Worm (Caenorhabditis elegans) whole organism, young adult: ENCODE data around the gene kcc-2.

Experiments used
- C06A6.2 ChIP-seq: fragments of 200-800 bp; sonication (Bioruptor generic); conservative IDR thresholded peaks from 2 replicates; pipeline ENCODE4 v1.3.6; 2022; ENCODE audit warnings: missing genetic modification characterization, missing compliant biosample characterization
- F23B12.7 ChIP-seq: sonication (generic microtip); optimal IDR thresholded peaks from 2 replicates; lab custom pipeline; 2017; ENCODE audit warnings: missing genetic modification characterization, mild to moderate bottlenecking, missing compliant biosample characterization, antibody characterized with exemption, moderate library complexity; ENCODE audit not compliant: insufficient read depth
- F39B2.1 ChIP-seq: fragments of 200-800 bp; sonication (Bioruptor generic); IDR thresholded peaks from 2 replicates; pipeline ENCODE4 v1.3.6; 2022; ENCODE audit warnings: missing genetic modification reagents, missing genetic modification characterization, missing compliant biosample characterization
- F49E8.2 ChIP-seq: sonication (generic microtip); optimal IDR thresholded peaks from 3 replicates; lab custom pipeline; 2017; ENCODE audit warnings: missing genetic modification characterization, mild to moderate bottlenecking, missing compliant biosample characterization, antibody characterized with exemption, moderate library complexity; ENCODE audit not compliant: insufficient read depth
- F52B5.7 ChIP-seq: sonication (generic microtip); optimal IDR thresholded peaks from 2 replicates; lab custom pipeline; 2016; ENCODE audit warnings: mild to moderate bottlenecking, missing genetic modification characterization, missing compliant biosample characterization
- K11D2.4 ChIP-seq: fragments of 200-800 bp; sonication (Bioruptor generic); IDR thresholded peaks from 2 replicates; pipeline ENCODE4 v1.3.6; 2022; ENCODE audit warnings: missing genetic modification reagents, missing genetic modification characterization, missing compliant biosample characterization
- Y53F4B.3 ChIP-seq: fragments of 200-800 bp; sonication (Bioruptor generic); IDR thresholded peaks from 2 replicates; pipeline ENCODE4 v1.3.6; 2022; ENCODE audit warnings: missing genetic modification reagents, missing genetic modification characterization, missing compliant biosample characterization
- Y56A3A.18 ChIP-seq: fragments of 200-800 bp; sonication (Bioruptor generic); IDR thresholded peaks from 2 replicates; pipeline ENCODE4 v1.3.6; 2022; ENCODE audit warnings: missing genetic modification reagents, missing genetic modification characterization, missing compliant biosample characterization
- akir-1 ChIP-seq: fragments of 200-800 bp; sonication (Bioruptor generic); optimal IDR thresholded peaks from 2 replicates; lab custom pipeline; 2018; ENCODE audit warnings: mild to moderate bottlenecking, missing genetic modification characterization, moderate library complexity, missing compliant biosample characterization
- aptf-2 ChIP-seq: fragments of 200-800 bp; sonication (Bioruptor generic); conservative IDR thresholded peaks from 2 replicates; pipeline ENCODE4 v1.3.6; 2022; ENCODE audit warnings: missing genetic modification reagents, missing genetic modification characterization, missing compliant biosample characterization
- athp-1 ChIP-seq: sonication (generic microtip); optimal IDR thresholded peaks from 2 replicates; lab custom pipeline; 2017; ENCODE audit warnings: mild to moderate bottlenecking, missing genetic modification characterization, missing compliant biosample characterization
- attf-3 ChIP-seq: fragments of 200-800 bp; sonication (Bioruptor generic); conservative IDR thresholded peaks from 2 replicates; pipeline ENCODE4 v1.3.6; 2022; ENCODE audit warnings: missing genetic modification reagents, missing genetic modification characterization, missing compliant biosample characterization
- attf-6 ChIP-seq: fragments of 200-800 bp; sonication (Bioruptor generic); IDR thresholded peaks from 2 replicates; pipeline ENCODE4 v1.3.6; 2022; ENCODE audit warnings: missing genetic modification reagents, missing genetic modification characterization, missing compliant biosample characterization
- ccch-3 ChIP-seq: fragments of 200-800 bp; sonication (Bioruptor generic); optimal IDR thresholded peaks from 2 replicates; lab custom pipeline; 2018; ENCODE audit warnings: mild to moderate bottlenecking, missing genetic modification characterization, missing compliant biosample characterization
- cebp-2 ChIP-seq: fragments of 200-800 bp; sonication (Bioruptor generic); IDR thresholded peaks from 2 replicates; pipeline ENCODE4 v1.3.6; 2022; ENCODE audit warnings: missing genetic modification characterization, missing compliant biosample characterization
- ceh-27 ChIP-seq: fragments of 200-800 bp; sonication (Bioruptor generic); optimal IDR thresholded peaks from 2 replicates; lab custom pipeline; 2018; ENCODE audit warnings: mild to moderate bottlenecking, missing genetic modification characterization, moderate library complexity, missing compliant biosample characterization
- ceh-58 ChIP-seq: fragments of 200-800 bp; sonication (Bioruptor generic); IDR thresholded peaks from 2 replicates; pipeline ENCODE4 v1.3.6; 2022; ENCODE audit warnings: missing genetic modification characterization, missing compliant biosample characterization
- ceh-79 ChIP-seq: sonication (generic microtip); optimal IDR thresholded peaks from 2 replicates; lab custom pipeline; 2017; ENCODE audit warnings: mild to moderate bottlenecking, missing genetic modification characterization, missing compliant biosample characterization
- die-1 ChIP-seq: sonication (generic microtip); optimal IDR thresholded peaks from 2 replicates; lab custom pipeline; 2016; ENCODE audit warnings: missing genotype, mild to moderate bottlenecking, missing genetic modification characterization, missing compliant biosample characterization
- dpff-1 ChIP-seq: sonication (generic microtip); optimal IDR thresholded peaks from 2 replicates; lab custom pipeline; 2017; ENCODE audit warnings: mild to moderate bottlenecking, missing genetic modification characterization, missing compliant biosample characterization
- dpl-1 ChIP-seq: fragments of 150-350 bp; optimal IDR thresholded peaks from 2 replicates; lab custom pipeline; 2014; ENCODE audit warnings: missing biosample characterization, missing genetic modification reagents, missing genetic modification characterization
- egl-18 ChIP-seq: fragments of 200-800 bp; sonication (Bioruptor generic); IDR thresholded peaks from 2 replicates; pipeline ENCODE4 v1.3.6; 2022; ENCODE audit warnings: missing genetic modification reagents, missing genetic modification characterization, missing compliant biosample characterization
- ekl-4 ChIP-seq: fragments of 200-800 bp; sonication (Bioruptor generic); IDR thresholded peaks from 2 replicates; pipeline ENCODE4 v1.3.6; 2022; ENCODE audit warnings: missing genetic modification reagents, missing genetic modification characterization, missing compliant biosample characterization
- gei-17 ChIP-seq: fragments of 200-800 bp; sonication (Bioruptor generic); optimal IDR thresholded peaks from 2 replicates; lab custom pipeline; 2018; ENCODE audit warnings: mild to moderate bottlenecking, missing genetic modification characterization, missing compliant biosample characterization
- him-1 ChIP-seq: sonication (generic microtip); optimal IDR thresholded peaks from 2 replicates; lab custom pipeline; 2016; ENCODE audit warnings: missing genotype, missing genetic modification reagents, missing genetic modification characterization, missing compliant biosample characterization
- hmg-1.2 ChIP-seq: fragments of 200-800 bp; sonication (Bioruptor generic); IDR thresholded peaks from 2 replicates; pipeline ENCODE4 v1.3.6; 2022; ENCODE audit warnings: missing genetic modification reagents, missing genetic modification characterization, missing compliant biosample characterization
- hrde-1 ChIP-seq: sonication (generic microtip); optimal IDR thresholded peaks from 2 replicates; lab custom pipeline; 2016; ENCODE audit warnings: missing genetic modification characterization, mild to moderate bottlenecking, missing compliant biosample characterization, moderate library complexity, missing genotype, missing genetic modification reagents, borderline replicate concordance
- lag-1 ChIP-seq: fragments of 200-800 bp; sonication (Bioruptor generic); IDR thresholded peaks from 2 replicates; pipeline ENCODE4 v1.3.6; 2022; ENCODE audit warnings: missing genetic modification reagents, missing genetic modification characterization, missing compliant biosample characterization
- let-607 ChIP-seq, 2 experiments: fragments of 200-800 bp in 1 of 2; sonication (Bioruptor generic) in 1 of 2; sonication (generic microtip) in 1 of 2; optimal IDR thresholded peaks; 2 replicates each; lab custom pipeline; 2016 to 2018; ENCODE audit warnings: mild to moderate bottlenecking in 2 of 2, missing compliant biosample characterization in 2 of 2, missing genetic modification characterization in 2 of 2, moderate library complexity in 2 of 2, missing genotype in 1 of 2
- lsy-27 ChIP-seq: sonication (generic microtip); optimal IDR thresholded peaks from 2 replicates; lab custom pipeline; 2017; ENCODE audit warnings: missing genetic modification characterization, mild to moderate bottlenecking, missing compliant biosample characterization, antibody characterized with exemption, missing genotype, borderline replicate concordance; ENCODE audit not compliant: insufficient read depth
- madf-8 ChIP-seq: fragments of 200-800 bp; sonication (Bioruptor generic); conservative IDR thresholded peaks from 2 replicates; pipeline ENCODE4 v1.3.6; 2022; ENCODE audit warnings: missing genetic modification reagents, missing genetic modification characterization, missing compliant biosample characterization
- mel-28 ChIP-seq: sonication (generic microtip); optimal IDR thresholded peaks from 2 replicates; lab custom pipeline; 2016; ENCODE audit warnings: borderline replicate concordance, mild to moderate bottlenecking, missing genetic modification characterization, missing compliant biosample characterization
- nfya-1 ChIP-seq: sonication (generic microtip); optimal IDR thresholded peaks from 2 replicates; lab custom pipeline; 2017; ENCODE audit warnings: antibody characterized with exemption, missing compliant biosample characterization, missing genetic modification characterization, borderline replicate concordance; ENCODE audit not compliant: insufficient read depth
- nfyb-1 ChIP-seq: fragments of 200-800 bp; sonication (Bioruptor generic); IDR thresholded peaks from 2 replicates; pipeline ENCODE4 v1.3.6; 2022; ENCODE audit warnings: missing genetic modification reagents, missing genetic modification characterization, missing compliant biosample characterization
- pbrm-1 ChIP-seq: fragments of 200-800 bp; sonication (Bioruptor generic); IDR thresholded peaks from 2 replicates; pipeline ENCODE4 v1.3.6; 2022; ENCODE audit warnings: missing genetic modification reagents, missing genetic modification characterization, missing compliant biosample characterization
- snpc-1.1 ChIP-seq: sonication (generic microtip); optimal IDR thresholded peaks from 2 replicates; lab custom pipeline; 2017; ENCODE audit warnings: missing genetic modification characterization, mild to moderate bottlenecking, missing compliant biosample characterization, antibody characterized with exemption, moderate library complexity, missing genotype, missing genetic modification reagents; ENCODE audit not compliant: insufficient read depth
- snpc-3.4 ChIP-seq: sonication (generic microtip); optimal IDR thresholded peaks from 2 replicates; lab custom pipeline; 2017; ENCODE audit warnings: missing genetic modification characterization, mild to moderate bottlenecking, missing compliant biosample characterization, antibody characterized with exemption, moderate library complexity, missing genotype, missing genetic modification reagents
- snpc-4 ChIP-seq, 5 experiments: fragments of 150-350 bp in 1 of 5; sonication (generic microtip) in 4 of 5; optimal IDR thresholded peaks; 2 replicates each; lab custom pipeline; 2014 to 2018; ENCODE audit warnings: missing genetic modification characterization in 5 of 5, missing biosample characterization in 3 of 5, antibody characterized with exemption in 2 of 5, mild to moderate bottlenecking in 2 of 5, missing compliant biosample characterization in 2 of 5, missing genotype in 2 of 5, moderate library complexity in 2 of 5, missing genetic modification reagents in 1 of 5
- somi-1 ChIP-seq: fragments of 200-800 bp; sonication (Bioruptor generic); optimal IDR thresholded peaks from 2 replicates; lab custom pipeline; 2018; ENCODE audit warnings: mild to moderate bottlenecking, missing genetic modification characterization, missing compliant biosample characterization
- tbx-9 ChIP-seq: sonication (generic microtip); optimal IDR thresholded peaks from 2 replicates; lab custom pipeline; 2016; ENCODE audit warnings: borderline replicate concordance, missing genetic modification characterization, inconsistent platforms, missing compliant biosample characterization
- unc-130 ChIP-seq: sonication (generic microtip); optimal IDR thresholded peaks from 2 replicates; lab custom pipeline; 2016; ENCODE audit warnings: missing genetic modification reagents, missing genetic modification characterization, missing compliant biosample characterization
- xnd-1 ChIP-seq: sonication (generic microtip); optimal IDR thresholded peaks from 2 replicates; lab custom pipeline; 2016; ENCODE audit warnings: missing genotype, missing genetic modification reagents, missing genetic modification characterization, missing compliant biosample characterization
- zim-3 ChIP-seq: sonication (generic microtip); optimal IDR thresholded peaks from 2 replicates; lab custom pipeline; 2017; ENCODE audit warnings: mild to moderate bottlenecking, missing genetic modification characterization, moderate library complexity, missing compliant biosample characterization
- ztf-18 ChIP-seq: sonication (generic microtip); optimal IDR thresholded peaks from 2 replicates; lab custom pipeline; 2016; ENCODE audit warnings: missing genotype, mild to moderate bottlenecking, missing genetic modification characterization, missing compliant biosample characterization
- ztf-26 ChIP-seq: sonication (generic microtip); optimal IDR thresholded peaks from 2 replicates; lab custom pipeline; 2017; ENCODE audit warnings: missing genetic modification characterization, missing compliant biosample characterization
- ztf-28 ChIP-seq: fragments of 200-800 bp; sonication (Bioruptor generic); IDR thresholded peaks from 2 replicates; pipeline ENCODE4 v1.3.6; 2022; ENCODE audit warnings: missing genetic modification reagents, missing genetic modification characterization, missing compliant biosample characterization
- ztf-6 ChIP-seq: fragments of 200-800 bp; sonication (Bioruptor generic); IDR thresholded peaks from 2 replicates; pipeline ENCODE4 v1.3.6; 2022; ENCODE audit warnings: missing genetic modification reagents, missing genetic modification characterization, missing compliant biosample characterization

kcc-2 gene

ce11 chrIV:6099770-6100169, 59.0 kb downstream of the kcc-2 start:
- TF ChIP-seq ceh-79 (tag; lab: Kevin White, UChicago): no peak
- no peak for TF ChIP-seq hrde-1
- TF ChIP-seq somi-1 (GFP tag; lab: Kevin White, UChicago): peak; percentile 91
- TF ChIP-seq dpff-1 (tag; lab: Kevin White, UChicago): no peak
- TF ChIP-seq dpl-1: no peak
- TF ChIP-seq F39B2.1: no peak
- no peak for TF ChIP-seq lag-1 (GFP tag; lab: Robert Waterston, UW)
- TF ChIP-seq ztf-26 (tag; lab: Kevin White, UChicago): peak; percentile 48
- no peak for TF ChIP-seq snpc-1.1 (tag; lab: Kevin White, UChicago)
- no peak for TF ChIP-seq attf-3 (GFP tag; lab: Robert Waterston, UW)
- TF ChIP-seq F23B12.7 (tag; lab: Kevin White, UChicago): no peak
- no peak for TF ChIP-seq snpc-4 (GFP tag; optimal IDR thresholded peaks at IDR 0.05; lab: Kevin White, UChicago)
- TF ChIP-seq snpc-4 (tag; optimal IDR thresholded peaks at IDR 0.05; lab: Kevin White, UChicago): peak in 1 of 4 experiments; percentile 46
- no peak for TF ChIP-seq zim-3 (tag; lab: Kevin White, UChicago)
- TF ChIP-seq ceh-27: no peak
- no peak for TF ChIP-seq attf-6 (GFP tag; lab: Robert Waterston, UW)
- TF ChIP-seq xnd-1: no peak
- no peak for TF ChIP-seq lsy-27
- no peak for TF ChIP-seq Y56A3A.18 (GFP tag; lab: Robert Waterston, UW)
- TF ChIP-seq let-607 (tag; optimal IDR thresholded peaks at IDR 0.05; lab: Kevin White, UChicago): no peak
- TF ChIP-seq Y53F4B.3 (GFP tag; lab: Robert Waterston, UW): no peak
- peak; percentile 22; the same call in 1 of the 2 replicates for TF ChIP-seq C06A6.2 (GFP tag; lab: Robert Waterston, UW)
- TF ChIP-seq egl-18 (GFP tag; lab: Robert Waterston, UW): no peak
- TF ChIP-seq ztf-6 (GFP tag; lab: Robert Waterston, UW): no peak
- no peak for TF ChIP-seq ztf-28 (GFP tag; lab: Robert Waterston, UW)
- no peak for TF ChIP-seq cebp-2 (GFP tag; lab: Robert Waterston, UW)
- no peak for TF ChIP-seq mel-28 (tag; lab: Kevin White, UChicago)
- no peak for TF ChIP-seq akir-1
- no peak for TF ChIP-seq ztf-18 (tag; lab: Kevin White, UChicago)
- peak; percentile 64 for TF ChIP-seq die-1
- TF ChIP-seq gei-17: no peak
- no peak for TF ChIP-seq F52B5.7 (tag; lab: Kevin White, UChicago)
- no peak for TF ChIP-seq athp-1 (tag; lab: Kevin White, UChicago)
- TF ChIP-seq aptf-2: no peak
- no peak for TF ChIP-seq ekl-4 (GFP tag; lab: Robert Waterston, UW)
- TF ChIP-seq ccch-3 (GFP tag; lab: Kevin White, UChicago): no peak
- no peak for TF ChIP-seq nfyb-1 (GFP tag; lab: Robert Waterston, UW)
- no peak for TF ChIP-seq him-1 (tag; lab: Kevin White, UChicago)
- no peak for TF ChIP-seq pbrm-1
- no peak for TF ChIP-seq snpc-3.4 (tag; lab: Kevin White, UChicago)
- TF ChIP-seq unc-130 (GFP tag; lab: Kevin White, UChicago): no peak
- no peak for TF ChIP-seq F49E8.2 (tag; lab: Kevin White, UChicago)
- TF ChIP-seq nfya-1: no peak
- no peak for TF ChIP-seq tbx-9 (tag; lab: Kevin White, UChicago)
- no peak for TF ChIP-seq hmg-1.2 (GFP tag; lab: Robert Waterston, UW)
- no peak for TF ChIP-seq ceh-58 (GFP tag; lab: Robert Waterston, UW)
- peak; percentile 56; the same call in 1 of the 2 replicates for TF ChIP-seq K11D2.4 (GFP tag; lab: Robert Waterston, UW)
- no peak for TF ChIP-seq madf-8 (GFP tag; lab: Robert Waterston, UW)
